Fruit fly (Drosophila melanogaster): ENCODE measurements around the gene pch2.

The pch2 gene

dm6 chr3R:8517752-8518185 is 43.8 kb downstream of the pch2 start, which contains the start of gene CG11737 (continued):
- peak; percentile 84 for TF ChIP-seq CG15514 (GFP tag; optimal IDR thresholded peaks at IDR 0.05)
- TF ChIP-seq Adf1 (GFP tag; IDR thresholded peaks at IDR 0.05) = peak; percentile 71
- TF ChIP-seq inv (GFP tag; IDR thresholded peaks at IDR 0.05; ENCODE audit: partially characterized antibody) = peak; percentile 40
- TF ChIP-seq ftz-f1 (GFP tag; optimal IDR thresholded peaks at IDR 0.05) = no peak
- TF ChIP-seq CG16813 (GFP tag; IDR thresholded peaks at IDR 0.05; ENCODE audit: partially characterized antibody) = peak; percentile 55; the same call in 1 of the 3 replicates
- TF ChIP-seq CG42726 (GFP tag; IDR thresholded peaks at IDR 0.05; ENCODE audit: partially characterized antibody) = peak; percentile 76
- peak; percentile 29 for TF ChIP-seq Jarid2 (GFP tag; optimal IDR thresholded peaks at IDR 0.05)
- TF ChIP-seq CG18011 (GFP tag; optimal IDR thresholded peaks at IDR 0.05) = peak; percentile 99
- TF ChIP-seq CG6683 (GFP tag; optimal IDR thresholded peaks at IDR 0.05) = no peak
- TF ChIP-seq knrl (GFP tag; IDR thresholded peaks at IDR 0.05; ENCODE audit: partially characterized antibody) = peak; percentile 46
- peak; percentile 73; the same call in 1 of the 4 replicates for TF ChIP-seq chinmo (GFP tag; IDR thresholded peaks at IDR 0.05; ENCODE audit: partially characterized antibody)
- TF ChIP-seq CG12769 (tag; optimal IDR thresholded peaks at IDR 0.05) = peak; percentile 13
- peak; percentile 58 for TF ChIP-seq CG1603 (tag; optimal IDR thresholded peaks at IDR 0.05)
- peak; percentile 42 for TF ChIP-seq CG12659 (GFP tag; optimal IDR thresholded peaks at IDR 0.05)
- TF ChIP-seq cato (GFP tag; optimal IDR thresholded peaks at IDR 0.05; ENCODE audit: borderline replicate concordance) = no peak
- TF ChIP-seq org-1 (GFP tag; optimal IDR thresholded peaks at IDR 0.05) = no peak
- peak; percentile 47 for TF ChIP-seq HmgD (GFP tag; optimal IDR thresholded peaks at IDR 0.05)
- TF ChIP-seq CG10431 (GFP tag; optimal IDR thresholded peaks at IDR 0.05) = no peak
- peak; percentile 73 for TF ChIP-seq bbx (GFP tag; IDR thresholded peaks at IDR 0.05; ENCODE audit: partially characterized antibody)
- 0 out of 2 replicates have a peak, but pooled peaks have one; percentile 38 for TF ChIP-seq unc-4 (GFP tag; IDR thresholded peaks at IDR 0.05; ENCODE audit: partially characterized antibody)
- TF ChIP-seq CG2129 (GFP tag; IDR thresholded peaks at IDR 0.05; ENCODE audit: partially characterized antibody) = no peak
- peak; percentile 22 for TF ChIP-seq dm (GFP tag; optimal IDR thresholded peaks at IDR 0.05)
- peak; percentile 50 for TF ChIP-seq CG4617 (GFP tag; optimal IDR thresholded peaks at IDR 0.05; ENCODE audit: borderline replicate concordance)
- peak; percentile 95 for TF ChIP-seq Dp (GFP tag; optimal IDR thresholded peaks at IDR 0.05)
- peak; percentile 81 for TF ChIP-seq CG17186 (GFP tag; optimal IDR thresholded peaks at IDR 0.05)
- TF ChIP-seq CG32767 (GFP tag; IDR thresholded peaks at IDR 0.05) = no peak
- no peak for TF ChIP-seq CG7372 (GFP tag; IDR thresholded peaks at IDR 0.05)
- no peak for TF ChIP-seq Hand (GFP tag; optimal IDR thresholded peaks at IDR 0.05)
- peak; percentile 26; the same call in 1 of the 3 replicates for TF ChIP-seq Opbp (GFP tag; IDR thresholded peaks at IDR 0.05; ENCODE audit: partially characterized antibody)
- TF ChIP-seq lab (GFP tag; optimal IDR thresholded peaks at IDR 0.05) = no peak
- TF ChIP-seq fd96Cb (tag; optimal IDR thresholded peaks at IDR 0.05) = no peak
- TF ChIP-seq Max (GFP tag; optimal IDR thresholded peaks at IDR 0.05) = no peak
- TF ChIP-seq E2f2 (GFP tag; IDR thresholded peaks at IDR 0.05) = peak; percentile 99
- TF ChIP-seq CG13624 (GFP tag; optimal IDR thresholded peaks at IDR 0.05) = peak; percentile 3
- peak; percentile 50; the same call in 1 of the 2 replicates for TF ChIP-seq Scr (GFP tag; IDR thresholded peaks at IDR 0.05; ENCODE audit: partially characterized antibody)
- no peak for TF ChIP-seq bcd (GFP tag; optimal IDR thresholded peaks at IDR 0.05)
- peak; percentile 57 for TF ChIP-seq Abd-B (GFP tag; optimal IDR thresholded peaks at IDR 0.05)
- peak; percentile 50 for TF ChIP-seq HmgZ (tag; optimal IDR thresholded peaks at IDR 0.05)
- peak; percentile 36 for TF ChIP-seq Sin3A (optimal IDR thresholded peaks at IDR 0.05)
- TF ChIP-seq CG14965 (GFP tag; optimal IDR thresholded peaks at IDR 0.05; ENCODE audit: borderline replicate concordance) = no peak
- peak; percentile 20 for TF ChIP-seq Ets97D (GFP tag; optimal IDR thresholded peaks at IDR 0.05)
- TF ChIP-seq stc (GFP tag; IDR thresholded peaks at IDR 0.05) = no peak
- TF ChIP-seq ERR (GFP tag; optimal IDR thresholded peaks at IDR 0.05) = no peak
- no peak for TF ChIP-seq CG8290 (GFP tag; optimal IDR thresholded peaks at IDR 0.05)
- peak in 1 of 2 experiments; percentile 32 for TF ChIP-seq CG8290 (tag; optimal IDR thresholded peaks at IDR 0.05)
- peak; percentile 69 for TF ChIP-seq scrt (GFP tag; optimal IDR thresholded peaks at IDR 0.05)
- TF ChIP-seq Bgb (GFP tag; IDR thresholded peaks at IDR 0.05; ENCODE audit: partially characterized antibody) = peak; percentile 79
- no peak for TF ChIP-seq CG33557 (GFP tag; optimal IDR thresholded peaks at IDR 0.05)

Measured in whole organism, embryonic.